Fruit fly (Drosophila melanogaster) whole organism, prepupa: ENCODE data around the gene ac.

Source experiments
- CG10631 ChIP-seq: fragments of 200-800 bp; sonication (Bioruptor generic); optimal IDR thresholded peaks from 2 replicates; lab custom pipeline; 2016; ENCODE audit warnings: missing biosample characterization, missing genetic modification characterization
- CG10669 ChIP-seq: fragments of 200-800 bp; sonication (Bioruptor generic); optimal IDR thresholded peaks from 3 replicates; lab custom pipeline; 2018; ENCODE audit warnings: missing biosample characterization, mild to moderate bottlenecking, missing genetic modification characterization, moderate library complexity
- CG11294 ChIP-seq: fragments of 200-800 bp; sonication (Bioruptor generic); IDR thresholded peaks from 2 replicates; pipeline ENCODE4 v1.3.6; 2022; ENCODE audit warnings: missing biosample characterization, missing genetic modification characterization
- CG11762 ChIP-seq: fragments of 200-800 bp; sonication (Bioruptor generic); optimal IDR thresholded peaks from 3 replicates; lab custom pipeline; 2016; ENCODE audit warnings: missing biosample characterization, missing genetic modification characterization; ENCODE audit not compliant: insufficient read depth
- CG11902 ChIP-seq: fragments of 200-800 bp; sonication (Bioruptor generic); optimal IDR thresholded peaks from 3 replicates; lab custom pipeline; 2016; ENCODE audit warnings: missing biosample characterization, missing genetic modification characterization
- CG31627 ChIP-seq: fragments of 200-800 bp; sonication (Bioruptor generic); optimal IDR thresholded peaks from 3 replicates; lab custom pipeline; 2016; ENCODE audit warnings: missing biosample characterization, missing genetic modification characterization
- CG34406 ChIP-seq: fragments of 200-800 bp; sonication (Bioruptor generic); optimal IDR thresholded peaks from 3 replicates; lab custom pipeline; 2016; ENCODE audit warnings: missing biosample characterization, missing genetic modification characterization
- CG3919 ChIP-seq: fragments of 200-800 bp; sonication (Bioruptor generic); optimal IDR thresholded peaks from 3 replicates; lab custom pipeline; 2016; ENCODE audit warnings: missing biosample characterization, missing genetic modification characterization
- CG4318 ChIP-seq: fragments of 200-800 bp; sonication (Bioruptor generic); optimal IDR thresholded peaks from 3 replicates; lab custom pipeline; 2017; ENCODE audit warnings: missing biosample characterization, mild to moderate bottlenecking, missing genetic modification characterization
- CG6163 ChIP-seq: fragments of 200-800 bp; sonication (Bioruptor generic); IDR thresholded peaks from 3 replicates; pipeline ENCODE4 v1.3.6; 2022; ENCODE audit warnings: missing biosample characterization, missing genetic modification characterization
- CG6792 ChIP-seq: fragments of 200-800 bp; sonication (Bioruptor generic); optimal IDR thresholded peaks from 3 replicates; lab custom pipeline; 2016; ENCODE audit warnings: missing biosample characterization, missing genetic modification characterization
- CG6854 ChIP-seq: fragments of 200-800 bp; sonication (Bioruptor generic); optimal IDR thresholded peaks from 2 replicates; lab custom pipeline; 2017; ENCODE audit warnings: missing biosample characterization, mild to moderate bottlenecking, missing genetic modification characterization
- CG8119 ChIP-seq: fragments of 200-800 bp; sonication (Bioruptor generic); IDR thresholded peaks from 3 replicates; pipeline ENCODE4 v1.3.6; 2022; ENCODE audit warnings: missing biosample characterization, missing genetic modification characterization
- CG8319 ChIP-seq: fragments of 200-800 bp; sonication (Bioruptor generic); optimal IDR thresholded peaks from 3 replicates; lab custom pipeline; 2016; ENCODE audit warnings: missing biosample characterization, missing genetic modification characterization
- CG9139 ChIP-seq: fragments of 200-800 bp; sonication (Bioruptor generic); optimal IDR thresholded peaks from 3 replicates; lab custom pipeline; 2017; ENCODE audit warnings: missing biosample characterization, mild to moderate bottlenecking, missing genetic modification characterization
- Eip78C ChIP-seq: fragments of 200-800 bp; sonication (Bioruptor generic); peaks from one replicate; lab custom pipeline; 2016; ENCODE audit warnings: missing biosample characterization, missing genetic modification characterization
- Ets96B ChIP-seq: fragments of 200-800 bp; optimal IDR thresholded peaks from 2 replicates; lab custom pipeline; 2019; ENCODE audit warnings: missing biosample characterization, mild to moderate bottlenecking, missing genetic modification characterization, moderate library complexity
- Hr39 ChIP-seq: fragments of 200-800 bp; sonication (Bioruptor generic); optimal IDR thresholded peaks from 2 replicates; lab custom pipeline; 2016; ENCODE audit warnings: missing biosample characterization, missing genetic modification characterization
- Lpt ChIP-seq: fragments of 200-800 bp; sonication (Bioruptor generic); optimal IDR thresholded peaks from 3 replicates; lab custom pipeline; 2016; ENCODE audit warnings: missing biosample characterization, missing genetic modification characterization
- Met ChIP-seq: fragments of 200-800 bp; sonication (Bioruptor generic); optimal IDR thresholded peaks from 3 replicates; lab custom pipeline; 2016; ENCODE audit warnings: missing biosample characterization, missing genetic modification characterization
- Smox ChIP-seq: fragments of 200-800 bp; sonication (Bioruptor generic); optimal IDR thresholded peaks from 3 replicates; lab custom pipeline; 2016; ENCODE audit warnings: missing biosample characterization, missing genetic modification characterization
- Sox102F ChIP-seq: fragments of 200-800 bp; sonication (Bioruptor generic); optimal IDR thresholded peaks from 2 replicates; lab custom pipeline; 2016; ENCODE audit warnings: missing biosample characterization, mild to moderate bottlenecking, missing genetic modification characterization
- Sox15 ChIP-seq: fragments of 200-800 bp; sonication (Bioruptor generic); optimal IDR thresholded peaks from 3 replicates; lab custom pipeline; 2016; ENCODE audit warnings: missing biosample characterization, missing genetic modification characterization
- achi ChIP-seq: fragments of 200-800 bp; sonication (Bioruptor generic); optimal IDR thresholded peaks from 3 replicates; lab custom pipeline; 2016; ENCODE audit warnings: missing biosample characterization, missing genetic modification characterization
- acj6 ChIP-seq: fragments of 200-800 bp; sonication (Bioruptor generic); optimal IDR thresholded peaks from 3 replicates; lab custom pipeline; 2016; ENCODE audit warnings: missing biosample characterization, missing genetic modification characterization
- cyc ChIP-seq: fragments of 200-800 bp; sonication (Bioruptor generic); optimal IDR thresholded peaks from 3 replicates; lab custom pipeline; 2016; ENCODE audit warnings: missing biosample characterization, missing genetic modification characterization
- esn ChIP-seq: fragments of 200-800 bp; sonication (Bioruptor generic); optimal IDR thresholded peaks from 2 replicates; lab custom pipeline; 2016; ENCODE audit warnings: missing biosample characterization, mild to moderate bottlenecking, missing genetic modification characterization, moderate library complexity
- fkh ChIP-seq: fragments of 200-800 bp; sonication (Bioruptor generic); optimal IDR thresholded peaks from 3 replicates; lab custom pipeline; 2017; ENCODE audit warnings: missing biosample characterization, mild to moderate bottlenecking, missing genetic modification characterization, moderate library complexity
- lz ChIP-seq: fragments of 200-800 bp; sonication (Bioruptor generic); optimal IDR thresholded peaks from 3 replicates; lab custom pipeline; 2016; ENCODE audit warnings: missing biosample characterization, missing genetic modification characterization
- pdm3 ChIP-seq: fragments of 200-800 bp; sonication (Bioruptor generic); optimal IDR thresholded peaks from 3 replicates; lab custom pipeline; 2016; ENCODE audit warnings: missing biosample characterization, missing genetic modification characterization
- salr ChIP-seq, 2 experiments: fragments of 200-800 bp; sonication (Bioruptor generic); optimal IDR thresholded peaks; 3 replicates each; lab custom pipeline; 2016 to 2018; ENCODE audit warnings: missing biosample characterization in 2 of 2, missing genetic modification characterization in 2 of 2, mild to moderate bottlenecking in 1 of 2
- spab ChIP-seq: fragments of 200-800 bp; sonication (Bioruptor generic); optimal IDR thresholded peaks from 2 replicates; lab custom pipeline; 2017; ENCODE audit warnings: missing biosample characterization, mild to moderate bottlenecking, missing genetic modification characterization, missing genetic modification reagents
- ss ChIP-seq, 2 experiments: fragments of 200-800 bp; sonication (Bioruptor generic); optimal IDR thresholded peaks; 2 replicates in 1 of 2; 3 replicates in 1 of 2; lab custom pipeline; 2017 to 2018; ENCODE audit warnings: mild to moderate bottlenecking in 2 of 2, missing biosample characterization in 2 of 2, missing genetic modification characterization in 2 of 2, moderate library complexity in 1 of 2
- svp ChIP-seq: fragments of 200-800 bp; sonication (Bioruptor generic); peaks from one replicate; lab custom pipeline; 2016; ENCODE audit warnings: missing biosample characterization, missing genetic modification characterization
- topi ChIP-seq: fragments of 200-800 bp; sonication (Bioruptor generic); optimal IDR thresholded peaks from 3 replicates; lab custom pipeline; 2016; ENCODE audit warnings: missing biosample characterization, missing genetic modification characterization

The ac gene

dm6 chrX:399732-400131 lies 29.9 kb downstream of the ac start:
- no peak for TF ChIP-seq topi (GFP tag; lab: Kevin White, UChicago)
- no peak for TF ChIP-seq CG11294 (GFP tag; lab: Robert Waterston, UW)
- no peak for TF ChIP-seq Lpt (GFP tag; lab: Kevin White, UChicago)
- TF ChIP-seq Sox15 (GFP tag; lab: Kevin White, UChicago), result no peak
- no peak for TF ChIP-seq CG4318 (GFP tag; lab: Kevin White, UChicago)
- TF ChIP-seq achi (GFP tag; lab: Kevin White, UChicago), result no peak
- no peak for TF ChIP-seq acj6 (GFP tag; lab: Kevin White, UChicago)
- no peak for TF ChIP-seq CG3919

dm6 chrX:406306-406705 lies 36.5 kb downstream of the ac start:
- TF ChIP-seq Hr39 (GFP tag; lab: Kevin White, UChicago), result peak; percentile 25
- peak; percentile 72 for TF ChIP-seq svp
- TF ChIP-seq cyc, result peak; percentile 36
- TF ChIP-seq lz, result peak; percentile 51
- TF ChIP-seq CG10631, result no peak
- no peak for TF ChIP-seq CG11902 (GFP tag; lab: Kevin White, UChicago)
- TF ChIP-seq CG6163 (GFP tag; lab: Robert Waterston, UW), result no peak
- no peak for TF ChIP-seq CG6792 (GFP tag; lab: Kevin White, UChicago)
- peak; percentile 31 for TF ChIP-seq CG31627 (GFP tag; lab: Kevin White, UChicago)
- TF ChIP-seq Sox102F, result peak; percentile 47
- TF ChIP-seq Smox (GFP tag; lab: Kevin White, UChicago), result peak; percentile 46
- peak; percentile 0 for TF ChIP-seq Ets96B
- TF ChIP-seq CG34406, result peak; percentile 10
- TF ChIP-seq Eip78C (GFP tag; lab: Kevin White, UChicago), result peak; percentile 71
- peak; percentile 3 for TF ChIP-seq CG10669
- TF ChIP-seq Met (GFP tag; lab: Kevin White, UChicago), result peak; percentile 50
- peak; percentile 61 for TF ChIP-seq esn (GFP tag; lab: Kevin White, UChicago)
- no peak for TF ChIP-seq Lpt (GFP tag; lab: Kevin White, UChicago)
- TF ChIP-seq topi (GFP tag; lab: Kevin White, UChicago), result peak; percentile 51

dm6 chrX:407455-407854 lies 37.6 kb downstream of the ac start:
- TF ChIP-seq CG3919, result no peak
- TF ChIP-seq CG8119 (GFP tag; lab: Robert Waterston, UW), result no peak
- TF ChIP-seq ss (GFP tag; optimal IDR thresholded peaks at IDR 0.05; lab: Kevin White, UChicago), result no peak
- TF ChIP-seq CG8319 (GFP tag; lab: Kevin White, UChicago), result no peak
- no peak for TF ChIP-seq CG6854 (GFP tag; lab: Kevin White, UChicago)
- TF ChIP-seq pdm3 (GFP tag; lab: Kevin White, UChicago), result no peak
- no peak for TF ChIP-seq esn (GFP tag; lab: Kevin White, UChicago)
- TF ChIP-seq CG9139 (GFP tag; lab: Kevin White, UChicago), result no peak
- TF ChIP-seq CG11762 (GFP tag; lab: Kevin White, UChicago), result no peak
- TF ChIP-seq, all 60 proteins: peak for 0

- TF ChIP-seq topi (GFP tag; lab: Kevin White, UChicago) (no peak), spab (GFP tag; lab: Kevin White, UChicago) (no peak), CG31627 (GFP tag; lab: Kevin White, UChicago) (no peak), salr (GFP tag; optimal IDR thresholded peaks at IDR 0.05; lab: Kevin White, UChicago) (no peak)
These were observed 39.5 kb downstream of the ac start for dm6 chrX:409370-409769.

dm6 chrX:414352-414751 lies 44.5 kb downstream of the ac start:
- peak; percentile 38 for TF ChIP-seq Eip78C (GFP tag; lab: Kevin White, UChicago)
- TF ChIP-seq ss (GFP tag; optimal IDR thresholded peaks at IDR 0.05; lab: Kevin White, UChicago), result no peak
- TF ChIP-seq fkh (GFP tag; lab: Kevin White, UChicago), result no peak
